Worm (Caenorhabditis elegans) whole organism, L4/young adult: ENCODE data around the gene pgp-11.

Source experiments
- W03F9.2 ChIP-seq: fragments of 150-350 bp; optimal IDR thresholded peaks from 2 replicates; lab custom pipeline; 2014; ENCODE audit warnings: missing biosample characterization, missing genetic modification characterization

pgp-11 gene

ce11 chrII:7946830-7947425 is 57.1 kb downstream of the pgp-11 start, which contains the start of gene ZK669.5:
ZK669.5 (minus strand) TSS chrII:7946880.
- TF ChIP-seq W03F9.2 (tag; lab: Kevin White, UChicago): no peak
